Worm (Caenorhabditis elegans) whole organism, L1 larva: ENCODE measurements around the gene ptpn-22.

Source experiments
- C16A3.4 ChIP-seq: fragments of 150-350 bp; optimal IDR thresholded peaks from 2 replicates; lab custom pipeline; 2014; ENCODE audit warnings: missing biosample characterization, missing genetic modification characterization
- F16B12.6 ChIP-seq: fragments of 150-350 bp; optimal IDR thresholded peaks from 2 replicates; lab custom pipeline; 2014; ENCODE audit warnings: missing biosample characterization, missing genetic modification characterization
- aha-1 ChIP-seq: fragments of 150-350 bp; optimal IDR thresholded peaks from 2 replicates; lab custom pipeline; 2014; ENCODE audit warnings: missing biosample characterization, missing genetic modification characterization
- aly-2 ChIP-seq: fragments of 150-350 bp; optimal IDR thresholded peaks from 2 replicates; lab custom pipeline; 2014; ENCODE audit warnings: missing biosample characterization, missing genetic modification characterization
- blmp-1 ChIP-seq: fragments of 150-350 bp; optimal IDR thresholded peaks from 2 replicates; lab custom pipeline; 2014; ENCODE audit warnings: missing biosample characterization, missing genetic modification characterization
- ceh-63 ChIP-seq: fragments of 200-800 bp; sonication (Bioruptor generic); optimal IDR thresholded peaks from 2 replicates; lab custom pipeline; 2018; ENCODE audit warnings: mild to moderate bottlenecking, missing genetic modification characterization, missing compliant biosample characterization
- ceh-8 ChIP-seq: fragments of 200-800 bp; sonication (Bioruptor generic); optimal IDR thresholded peaks from 2 replicates; lab custom pipeline; 2018; ENCODE audit warnings: mild to moderate bottlenecking, missing genetic modification characterization, moderate library complexity, missing compliant biosample characterization
- ceh-90 ChIP-seq: sonication (generic microtip); optimal IDR thresholded peaks from 2 replicates; lab custom pipeline; 2016; ENCODE audit warnings: missing genetic modification characterization, missing compliant biosample characterization
- ces-1 ChIP-seq: fragments of 150-350 bp; optimal IDR thresholded peaks from 2 replicates; lab custom pipeline; 2014; ENCODE audit warnings: missing biosample characterization, missing genetic modification reagents, missing genetic modification characterization
- dpl-1 ChIP-seq, 3 experiments: fragments of 150-350 bp in 2 of 3; sonication (generic microtip) in 1 of 3; optimal IDR thresholded peaks; 2 replicates each; lab custom pipeline; 2014 to 2017; ENCODE audit warnings: missing biosample characterization in 3 of 3, missing genetic modification characterization in 3 of 3, missing genetic modification reagents in 3 of 3
- dsc-1 ChIP-seq: sonication (generic microtip); optimal IDR thresholded peaks from 2 replicates; lab custom pipeline; 2016; ENCODE audit warnings: mild to moderate bottlenecking, missing genetic modification characterization, missing compliant biosample characterization
- efl-1 ChIP-seq, 4 experiments: fragments of 150-350 bp; optimal IDR thresholded peaks in 3 of 4; peaks in 1 of 4; 1 replicate in 1 of 4; 2 replicates in 3 of 4; lab custom pipeline; 2014; ENCODE audit warnings: missing biosample characterization in 2 of 4, missing genetic modification characterization in 2 of 4, missing genetic modification reagents in 2 of 4
- fos-1 ChIP-seq: fragments of 150-350 bp; optimal IDR thresholded peaks from 2 replicates; lab custom pipeline; 2014; ENCODE audit warnings: missing biosample characterization, missing genetic modification characterization
- grh-1 ChIP-seq: fragments of 200-800 bp; sonication (Bioruptor generic); IDR thresholded peaks from 2 replicates; pipeline ENCODE4 v1.3.6; 2022; ENCODE audit warnings: missing genetic modification reagents, missing genetic modification characterization, missing compliant biosample characterization
- hpl-2 ChIP-seq: fragments of 150-350 bp; optimal IDR thresholded peaks from 2 replicates; lab custom pipeline; 2014; ENCODE audit warnings: missing biosample characterization, missing genetic modification reagents, missing genetic modification characterization
- irx-1 ChIP-seq: sonication (generic microtip); optimal IDR thresholded peaks from 2 replicates; lab custom pipeline; 2016; ENCODE audit warnings: missing genetic modification characterization, missing compliant biosample characterization
- lin-13 ChIP-seq: fragments of 150-350 bp; optimal IDR thresholded peaks from 2 replicates; lab custom pipeline; 2014; ENCODE audit warnings: missing biosample characterization, missing genetic modification reagents, missing genetic modification characterization
- lin-14 ChIP-seq: fragments of 200-800 bp; sonication (Bioruptor generic); optimal IDR thresholded peaks from 2 replicates; lab custom pipeline; 2018; ENCODE audit warnings: mild to moderate bottlenecking, missing genetic modification characterization, moderate library complexity, missing compliant biosample characterization
- lin-35 ChIP-seq, 2 experiments: fragments of 150-350 bp; optimal IDR thresholded peaks; 2 replicates each; lab custom pipeline; 2014; ENCODE audit warnings: missing biosample characterization in 2 of 2, missing genetic modification characterization in 2 of 2, missing genetic modification reagents in 2 of 2
- lin-39 ChIP-seq: fragments of 150-350 bp; optimal IDR thresholded peaks from 2 replicates; lab custom pipeline; 2014; ENCODE audit warnings: missing biosample characterization, missing genetic modification reagents, missing genetic modification characterization
- lir-3 ChIP-seq: sonication (generic microtip); optimal IDR thresholded peaks from 2 replicates; lab custom pipeline; 2016; ENCODE audit warnings: mild to moderate bottlenecking, missing genetic modification characterization, moderate library complexity, missing compliant biosample characterization; ENCODE audit not compliant: poor library complexity
- lsy-2 ChIP-seq, 2 experiments: fragments of 150-350 bp; optimal IDR thresholded peaks; 2 replicates each; lab custom pipeline; 2014; ENCODE audit warnings: missing biosample characterization in 2 of 2, missing genetic modification characterization in 2 of 2
- mdl-1 ChIP-seq, 2 experiments: fragments of 150-350 bp; optimal IDR thresholded peaks; 2 replicates each; lab custom pipeline; 2014 to 2017; ENCODE audit warnings: missing biosample characterization in 2 of 2, missing genetic modification characterization in 2 of 2, inconsistent platforms in 1 of 2
- mef-2 ChIP-seq: fragments of 150-350 bp; optimal IDR thresholded peaks from 2 replicates; lab custom pipeline; 2014; ENCODE audit warnings: missing biosample characterization, missing genetic modification characterization
- nhr-11 ChIP-seq: fragments of 150-350 bp; optimal IDR thresholded peaks from 2 replicates; lab custom pipeline; 2014; ENCODE audit warnings: missing biosample characterization, missing genetic modification characterization
- nhr-12 ChIP-seq: sonication (generic microtip); optimal IDR thresholded peaks from 2 replicates; lab custom pipeline; 2017; ENCODE audit warnings: missing biosample characterization, missing genetic modification characterization
- nhr-19 ChIP-seq: fragments of 200-800 bp; sonication (Bioruptor generic); conservative IDR thresholded peaks from 2 replicates; pipeline ENCODE4 v1.3.6; 2022; ENCODE audit warnings: missing genetic modification characterization, missing compliant biosample characterization
- nhr-20 ChIP-seq: sonication (generic microtip); optimal IDR thresholded peaks from 2 replicates; lab custom pipeline; 2016; ENCODE audit warnings: mild to moderate bottlenecking, missing genetic modification characterization, missing compliant biosample characterization
- nhr-237 ChIP-seq: fragments of 150-350 bp; optimal IDR thresholded peaks from 2 replicates; lab custom pipeline; 2014; ENCODE audit warnings: missing biosample characterization, missing genetic modification characterization
- nhr-28 ChIP-seq: fragments of 150-350 bp; optimal IDR thresholded peaks from 2 replicates; lab custom pipeline; 2014; ENCODE audit warnings: missing biosample characterization, missing genetic modification characterization
- nhr-71 ChIP-seq: sonication (generic microtip); optimal IDR thresholded peaks from 2 replicates; lab custom pipeline; 2016; ENCODE audit warnings: mild to moderate bottlenecking, missing genetic modification characterization, moderate library complexity, missing compliant biosample characterization
- nhr-76 ChIP-seq: sonication (generic microtip); optimal IDR thresholded peaks from 2 replicates; lab custom pipeline; 2017; ENCODE audit warnings: missing biosample characterization, missing genetic modification characterization
- nhr-77 ChIP-seq: fragments of 150-350 bp; optimal IDR thresholded peaks from 2 replicates; lab custom pipeline; 2014; ENCODE audit warnings: missing biosample characterization, missing genetic modification characterization
- nhr-85 ChIP-seq: sonication (generic microtip); peaks from one replicate; lab custom pipeline; 2016; ENCODE audit warnings: missing genetic modification characterization, inconsistent platforms, missing compliant biosample characterization
- pax-3 ChIP-seq: fragments of 200-800 bp; sonication (Bioruptor generic); optimal IDR thresholded peaks from 2 replicates; lab custom pipeline; 2018; ENCODE audit warnings: mild to moderate bottlenecking, missing genetic modification characterization, moderate library complexity, missing compliant biosample characterization
- rnt-1 ChIP-seq: sonication (generic microtip); optimal IDR thresholded peaks from 2 replicates; lab custom pipeline; 2016; ENCODE audit warnings: mild to moderate bottlenecking, missing genetic modification characterization, moderate library complexity, missing compliant biosample characterization
- snu-23 ChIP-seq: sonication (generic microtip); optimal IDR thresholded peaks from 2 replicates; lab custom pipeline; 2016; ENCODE audit warnings: missing genetic modification characterization, missing compliant biosample characterization
- sptf-1 ChIP-seq: fragments of 150-350 bp; optimal IDR thresholded peaks from 2 replicates; lab custom pipeline; 2014; ENCODE audit warnings: missing biosample characterization, missing genetic modification characterization
- sup-37 ChIP-seq: fragments of 200-800 bp; sonication (Bioruptor generic); optimal IDR thresholded peaks from 2 replicates; lab custom pipeline; 2018; ENCODE audit warnings: mild to moderate bottlenecking, missing genetic modification characterization, missing compliant biosample characterization
- swsn-7 ChIP-seq: sonication (generic microtip); optimal IDR thresholded peaks from 2 replicates; lab custom pipeline; 2016; ENCODE audit warnings: missing genetic modification characterization, missing compliant biosample characterization
- tbx-2 ChIP-seq: sonication (generic microtip); optimal IDR thresholded peaks from 2 replicates; lab custom pipeline; 2016; ENCODE audit warnings: missing genetic modification characterization, missing compliant biosample characterization
- tlp-1 ChIP-seq: fragments of 150-350 bp; optimal IDR thresholded peaks from 2 replicates; lab custom pipeline; 2014; ENCODE audit warnings: missing biosample characterization, missing genetic modification characterization
- unc-130 ChIP-seq: fragments of 150-350 bp; optimal IDR thresholded peaks from 2 replicates; lab custom pipeline; 2017; ENCODE audit warnings: missing biosample characterization, missing genetic modification characterization, inconsistent platforms
- unc-62 ChIP-seq: fragments of 150-350 bp; optimal IDR thresholded peaks from 2 replicates; lab custom pipeline; 2014; ENCODE audit warnings: missing biosample characterization, missing genetic modification reagents, missing genetic modification characterization
- unc-98 ChIP-seq: fragments of 200-800 bp; sonication (Bioruptor generic); IDR thresholded peaks from 2 replicates; pipeline ENCODE4 v1.3.6; 2022; ENCODE audit warnings: missing genetic modification characterization, missing compliant biosample characterization
- vab-15 ChIP-seq: sonication (generic microtip); optimal IDR thresholded peaks from 2 replicates; lab custom pipeline; 2017; ENCODE audit warnings: missing genotype, mild to moderate bottlenecking, missing genetic modification characterization, missing compliant biosample characterization
- xbp-1 ChIP-seq: sonication (generic microtip); optimal IDR thresholded peaks from 2 replicates; lab custom pipeline; 2016; ENCODE audit warnings: missing genetic modification characterization, missing compliant biosample characterization
- zag-1 ChIP-seq: fragments of 150-350 bp; optimal IDR thresholded peaks from 2 replicates; lab custom pipeline; 2014; ENCODE audit warnings: missing biosample characterization, missing genetic modification characterization
- ztf-11 ChIP-seq, 2 experiments: sonication (generic microtip); optimal IDR thresholded peaks; 2 replicates each; lab custom pipeline; 2016 to 2017; ENCODE audit warnings: missing genetic modification characterization in 2 of 2, missing biosample characterization in 1 of 2, missing compliant biosample characterization in 1 of 2

Gene ptpn-22

DNA sequence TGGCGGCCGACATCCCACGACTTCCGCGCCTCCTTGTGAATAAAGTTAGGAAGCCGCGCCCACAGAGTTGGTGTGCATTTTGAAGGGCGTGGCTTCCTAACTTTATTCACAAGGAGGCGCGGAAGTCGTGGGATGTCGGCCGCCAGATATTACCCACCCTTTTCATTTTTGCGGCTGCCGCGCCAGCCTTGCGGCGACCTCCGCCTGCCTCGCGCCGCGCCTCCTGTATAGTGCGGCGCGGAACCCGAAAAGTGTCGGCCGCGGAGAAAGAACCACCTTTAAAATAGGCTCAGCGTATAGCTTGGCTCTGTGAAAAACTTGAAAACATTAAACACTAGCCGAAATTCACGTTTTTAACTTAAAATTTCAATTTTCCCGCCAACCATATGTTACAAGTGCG lies 23.4 kb upstream of the ptpn-22 start:
- TF ChIP-seq pax-3 (tag; lab: Kevin White, UChicago) = no peak
- TF ChIP-seq, all 84 proteins: peak for 0

DNA sequence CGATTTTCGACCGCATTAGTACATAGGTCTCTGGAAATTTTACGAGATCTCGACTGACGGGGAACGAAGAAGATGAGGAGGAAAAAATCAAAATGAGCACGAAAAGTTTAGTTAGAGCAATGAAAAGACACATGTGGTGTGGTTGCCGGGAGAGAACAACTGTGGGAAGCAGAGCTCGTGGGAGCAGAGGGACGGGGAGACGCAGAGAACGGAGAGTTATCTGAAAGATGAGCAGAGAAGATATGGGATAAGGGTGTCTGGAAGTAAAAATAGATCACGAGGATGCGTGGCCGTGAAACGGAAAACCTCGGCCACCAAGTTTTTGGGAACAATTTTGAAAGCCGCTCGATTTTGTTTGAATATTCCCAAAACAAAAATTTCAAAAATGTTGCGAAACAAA lies 21.5 kb upstream of the ptpn-22 start, which contains the start of gene Y41D4A.7:
Y41D4A.7 (minus strand) TSS at position 18 of the 400 bp plus-strand sequence.
- TF ChIP-seq ceh-63 (GFP tag; lab: Kevin White, UChicago) = no peak
- no peak for TF ChIP-seq lin-35 (GFP tag; optimal IDR thresholded peaks at IDR 0.05; lab: Kevin White, UChicago)
- TF ChIP-seq C16A3.4 (tag; lab: Kevin White, UChicago) = no peak
- no peak for TF ChIP-seq lin-39
- no peak for TF ChIP-seq vab-15
- peak; percentile 22 for TF ChIP-seq xbp-1
- peak; percentile 54 for TF ChIP-seq nhr-19 (GFP tag; lab: Robert Waterston, UW)
- TF ChIP-seq fos-1 = no peak
- peak; percentile 74 for TF ChIP-seq nhr-71
- TF ChIP-seq mdl-1 (tag; optimal IDR thresholded peaks at IDR 0.05; lab: Kevin White, UChicago) = peak in 1 of 2 experiments; percentile 36
- TF ChIP-seq nhr-237 = no peak
- no peak for TF ChIP-seq nhr-77 (tag; lab: Kevin White, UChicago)
- peak; percentile 20 for TF ChIP-seq lin-13
- TF ChIP-seq lin-14 (GFP tag; lab: Kevin White, UChicago) = peak; percentile 57
- peak; percentile 38 for TF ChIP-seq lir-3 (tag; lab: Kevin White, UChicago)
- TF ChIP-seq mef-2 = no peak
- TF ChIP-seq nhr-12 (tag; lab: Kevin White, UChicago) = no peak
- no peak for TF ChIP-seq F16B12.6 (tag; lab: Kevin White, UChicago)
- no peak for TF ChIP-seq grh-1 (GFP tag; lab: Robert Waterston, UW)
- no peak for TF ChIP-seq nhr-28
- no peak for TF ChIP-seq dpl-1 (GFP tag; optimal IDR thresholded peaks at IDR 0.05; lab: Kevin White, UChicago)
- no peak for TF ChIP-seq nhr-76 (tag; lab: Kevin White, UChicago)
- TF ChIP-seq swsn-7 (tag; lab: Kevin White, UChicago) = peak; percentile 13
- TF ChIP-seq nhr-11 (tag; lab: Kevin White, UChicago) = no peak
- TF ChIP-seq unc-62 = no peak
- TF ChIP-seq ceh-8 (GFP tag; lab: Kevin White, UChicago) = no peak
- TF ChIP-seq tlp-1 (tag; lab: Kevin White, UChicago) = no peak
- TF ChIP-seq unc-130 (tag; lab: Kevin White, UChicago) = peak; percentile 46
- no peak for TF ChIP-seq zag-1
- TF ChIP-seq ztf-11 (tag; optimal IDR thresholded peaks at IDR 0.05; lab: Kevin White, UChicago) = no peak
- peak; percentile 88 for TF ChIP-seq rnt-1
- TF ChIP-seq unc-98 (GFP tag; lab: Robert Waterston, UW) = peak; percentile 35; the same call in 1 of the 2 replicates
- no peak for TF ChIP-seq sptf-1 (tag; lab: Kevin White, UChicago)
- TF ChIP-seq nhr-85 (tag; lab: Kevin White, UChicago) = no peak
- no peak for TF ChIP-seq irx-1 (tag; lab: Kevin White, UChicago)
- peak; percentile 47 to 49 for TF ChIP-seq lsy-2 (tag; optimal IDR thresholded peaks at IDR 0.05; lab: Kevin White, UChicago)
- TF ChIP-seq hpl-2 (GFP tag; lab: Kevin White, UChicago) = no peak
- peak; percentile 16 for TF ChIP-seq tbx-2 (tag; lab: Kevin White, UChicago)
- no peak for TF ChIP-seq blmp-1 (tag; lab: Kevin White, UChicago)
- peak; percentile 49 for TF ChIP-seq snu-23
- TF ChIP-seq dsc-1 (tag; lab: Kevin White, UChicago) = peak; percentile 46
- TF ChIP-seq aha-1 (tag; lab: Kevin White, UChicago) = no peak
- no peak for TF ChIP-seq aly-2 (tag; lab: Kevin White, UChicago)
- peak in 1 of 2 experiments; percentile 14 for TF ChIP-seq efl-1 (optimal IDR thresholded peaks at IDR 0.05; lab: Kevin White, UChicago)
- TF ChIP-seq efl-1 (GFP tag; optimal IDR thresholded peaks at IDR 0.05 in 1 of 2; lab: Kevin White, UChicago) = peak in 1 of 2 experiments; percentile 12
- TF ChIP-seq nhr-20 (tag; lab: Kevin White, UChicago) = peak; percentile 27
- TF ChIP-seq sup-37 = no peak
- TF ChIP-seq ces-1 (GFP tag; lab: Kevin White, UChicago) = no peak
- peak; percentile 16 for TF ChIP-seq ceh-90 (tag; lab: Kevin White, UChicago)
